Fruit fly (Drosophila melanogaster) whole organism, prepupa: Measurements from ENCODE around the gene Rdh.

Source experiments
- Blimp-1 ChIP-seq: fragments of 200-800 bp; sonication (Bioruptor generic); optimal IDR thresholded peaks from 3 replicates; lab custom pipeline; 2017; ENCODE audit warnings: missing biosample characterization, missing genetic modification characterization, mild to moderate bottlenecking, moderate library complexity, missing genetic modification reagents
- CG10669 ChIP-seq: fragments of 200-800 bp; sonication (Bioruptor generic); optimal IDR thresholded peaks from 3 replicates; lab custom pipeline; 2018; ENCODE audit warnings: missing biosample characterization, mild to moderate bottlenecking, missing genetic modification characterization, moderate library complexity
- CG11762 ChIP-seq: fragments of 200-800 bp; sonication (Bioruptor generic); optimal IDR thresholded peaks from 3 replicates; lab custom pipeline; 2016; ENCODE audit warnings: missing biosample characterization, missing genetic modification characterization; ENCODE audit not compliant: insufficient read depth
- CG1621 ChIP-seq: fragments of 200-800 bp; sonication (Bioruptor generic); optimal IDR thresholded peaks from 3 replicates; lab custom pipeline; 2018; ENCODE audit warnings: missing biosample characterization, mild to moderate bottlenecking, missing genetic modification characterization
- CG16779 ChIP-seq: fragments of 200-800 bp; sonication (Bioruptor generic); optimal IDR thresholded peaks from 3 replicates; lab custom pipeline; 2017; ENCODE audit warnings: missing biosample characterization, mild to moderate bottlenecking, missing genetic modification characterization
- CG32006 ChIP-seq: fragments of 200-800 bp; sonication (Bioruptor generic); optimal IDR thresholded peaks from 3 replicates; lab custom pipeline; 2017; ENCODE audit warnings: missing biosample characterization, mild to moderate bottlenecking, missing genetic modification characterization
- CG34406 ChIP-seq: fragments of 200-800 bp; sonication (Bioruptor generic); optimal IDR thresholded peaks from 3 replicates; lab custom pipeline; 2016; ENCODE audit warnings: missing biosample characterization, missing genetic modification characterization
- CG3919 ChIP-seq: fragments of 200-800 bp; sonication (Bioruptor generic); optimal IDR thresholded peaks from 3 replicates; lab custom pipeline; 2016; ENCODE audit warnings: missing biosample characterization, missing genetic modification characterization
- CG6163 ChIP-seq: fragments of 200-800 bp; sonication (Bioruptor generic); IDR thresholded peaks from 3 replicates; pipeline ENCODE4 v1.3.6; 2022; ENCODE audit warnings: missing biosample characterization, missing genetic modification characterization
- CG6276 ChIP-seq: fragments of 200-800 bp; sonication (Bioruptor generic); optimal IDR thresholded peaks from 2 replicates; lab custom pipeline; 2017; ENCODE audit warnings: missing biosample characterization, mild to moderate bottlenecking, missing genetic modification characterization
- CG6792 ChIP-seq: fragments of 200-800 bp; sonication (Bioruptor generic); optimal IDR thresholded peaks from 3 replicates; lab custom pipeline; 2016; ENCODE audit warnings: missing biosample characterization, missing genetic modification characterization
- CG6808 ChIP-seq: fragments of 200-800 bp; sonication (Bioruptor generic); optimal IDR thresholded peaks from 3 replicates; lab custom pipeline; 2017; ENCODE audit warnings: missing biosample characterization, missing genetic modification characterization, mild to moderate bottlenecking, moderate library complexity, missing genetic modification reagents
- CG6854 ChIP-seq: fragments of 200-800 bp; sonication (Bioruptor generic); optimal IDR thresholded peaks from 2 replicates; lab custom pipeline; 2017; ENCODE audit warnings: missing biosample characterization, mild to moderate bottlenecking, missing genetic modification characterization
- CG7368 ChIP-seq: fragments of 200-800 bp; sonication (Bioruptor generic); optimal IDR thresholded peaks from 3 replicates; lab custom pipeline; 2016; ENCODE audit warnings: missing biosample characterization, missing genetic modification characterization
- CG8119 ChIP-seq: fragments of 200-800 bp; sonication (Bioruptor generic); IDR thresholded peaks from 3 replicates; pipeline ENCODE4 v1.3.6; 2022; ENCODE audit warnings: missing biosample characterization, missing genetic modification characterization
- CG8319 ChIP-seq: fragments of 200-800 bp; sonication (Bioruptor generic); optimal IDR thresholded peaks from 3 replicates; lab custom pipeline; 2016; ENCODE audit warnings: missing biosample characterization, missing genetic modification characterization
- CG8632 ChIP-seq: fragments of 200-800 bp; sonication (Bioruptor generic); optimal IDR thresholded peaks from 3 replicates; lab custom pipeline; 2016; ENCODE audit warnings: missing biosample characterization, missing genetic modification characterization
- CG9139 ChIP-seq: fragments of 200-800 bp; sonication (Bioruptor generic); optimal IDR thresholded peaks from 3 replicates; lab custom pipeline; 2017; ENCODE audit warnings: missing biosample characterization, mild to moderate bottlenecking, missing genetic modification characterization
- Eip78C ChIP-seq: fragments of 200-800 bp; sonication (Bioruptor generic); peaks from one replicate; lab custom pipeline; 2016; ENCODE audit warnings: missing biosample characterization, missing genetic modification characterization
- Ets21C ChIP-seq: fragments of 200-800 bp; sonication (Bioruptor generic); optimal IDR thresholded peaks from 3 replicates; lab custom pipeline; 2016; ENCODE audit warnings: missing biosample characterization, missing genetic modification characterization
- Hr38 ChIP-seq: sonication (Bioruptor generic); optimal IDR thresholded peaks from 2 replicates; lab custom pipeline; 2016; ENCODE audit warnings: missing biosample characterization, missing genetic modification characterization
- Hr39 ChIP-seq: fragments of 200-800 bp; sonication (Bioruptor generic); optimal IDR thresholded peaks from 2 replicates; lab custom pipeline; 2016; ENCODE audit warnings: missing biosample characterization, missing genetic modification characterization
- Hr4 ChIP-seq: fragments of 200-800 bp; sonication (Bioruptor generic); optimal IDR thresholded peaks from 3 replicates; lab custom pipeline; 2016; ENCODE audit warnings: missing biosample characterization, missing genetic modification characterization
- OdsH ChIP-seq: fragments of 200-800 bp; sonication (Bioruptor generic); optimal IDR thresholded peaks from 3 replicates; lab custom pipeline; 2016; ENCODE audit warnings: missing biosample characterization, missing genetic modification characterization
- Smox ChIP-seq: fragments of 200-800 bp; sonication (Bioruptor generic); optimal IDR thresholded peaks from 3 replicates; lab custom pipeline; 2016; ENCODE audit warnings: missing biosample characterization, missing genetic modification characterization
- Sox14 ChIP-seq: fragments of 200-800 bp; sonication (Bioruptor generic); optimal IDR thresholded peaks from 3 replicates; lab custom pipeline; 2016; ENCODE audit warnings: missing biosample characterization, missing genetic modification characterization
- Sox15 ChIP-seq: fragments of 200-800 bp; sonication (Bioruptor generic); optimal IDR thresholded peaks from 3 replicates; lab custom pipeline; 2016; ENCODE audit warnings: missing biosample characterization, missing genetic modification characterization
- achi ChIP-seq: fragments of 200-800 bp; sonication (Bioruptor generic); optimal IDR thresholded peaks from 3 replicates; lab custom pipeline; 2016; ENCODE audit warnings: missing biosample characterization, missing genetic modification characterization
- acj6 ChIP-seq: fragments of 200-800 bp; sonication (Bioruptor generic); optimal IDR thresholded peaks from 3 replicates; lab custom pipeline; 2016; ENCODE audit warnings: missing biosample characterization, missing genetic modification characterization
- dsx ChIP-seq: fragments of 200-800 bp; optimal IDR thresholded peaks from 3 replicates; lab custom pipeline; 2019; ENCODE audit warnings: missing biosample characterization, mild to moderate bottlenecking, missing genetic modification characterization, moderate library complexity; ENCODE audit not compliant: poor library complexity, severe bottlenecking
- eg ChIP-seq: fragments of 200-800 bp; sonication (Bioruptor generic); IDR thresholded peaks from 3 replicates; pipeline ENCODE4 v1.3.6; 2022; ENCODE audit warnings: missing biosample characterization, missing genetic modification characterization
- fd59A ChIP-seq: fragments of 200-800 bp; sonication (Bioruptor generic); optimal IDR thresholded peaks from 2 replicates; lab custom pipeline; 2017; ENCODE audit warnings: missing biosample characterization, mild to moderate bottlenecking, missing genetic modification characterization, missing genetic modification reagents
- fd85E ChIP-seq: fragments of 200-800 bp; sonication (Bioruptor generic); optimal IDR thresholded peaks from 3 replicates; lab custom pipeline; 2016; ENCODE audit warnings: missing biosample characterization, missing genetic modification characterization
- net ChIP-seq: fragments of 200-800 bp; sonication (Bioruptor generic); optimal IDR thresholded peaks from 3 replicates; lab custom pipeline; 2016; ENCODE audit warnings: missing biosample characterization, missing genetic modification characterization
- salr ChIP-seq, 2 experiments: fragments of 200-800 bp; sonication (Bioruptor generic); optimal IDR thresholded peaks; 3 replicates each; lab custom pipeline; 2016 to 2018; ENCODE audit warnings: missing biosample characterization in 2 of 2, missing genetic modification characterization in 2 of 2, mild to moderate bottlenecking in 1 of 2
- ss ChIP-seq, 2 experiments: fragments of 200-800 bp; sonication (Bioruptor generic); optimal IDR thresholded peaks; 2 replicates in 1 of 2; 3 replicates in 1 of 2; lab custom pipeline; 2017 to 2018; ENCODE audit warnings: mild to moderate bottlenecking in 2 of 2, missing biosample characterization in 2 of 2, missing genetic modification characterization in 2 of 2, moderate library complexity in 1 of 2
- svp ChIP-seq: fragments of 200-800 bp; sonication (Bioruptor generic); peaks from one replicate; lab custom pipeline; 2016; ENCODE audit warnings: missing biosample characterization, missing genetic modification characterization
- topi ChIP-seq: fragments of 200-800 bp; sonication (Bioruptor generic); optimal IDR thresholded peaks from 3 replicates; lab custom pipeline; 2016; ENCODE audit warnings: missing biosample characterization, missing genetic modification characterization
- vri ChIP-seq: fragments of 200-800 bp; sonication (Bioruptor generic); optimal IDR thresholded peaks from 3 replicates; lab custom pipeline; 2016; ENCODE audit warnings: missing biosample characterization, mild to moderate bottlenecking, missing genetic modification characterization

The Rdh gene

dm6 chr3L:3863462-3863861 lies 38.2 kb downstream of the Rdh start (continued):
- TF ChIP-seq Sox14 (GFP tag; lab: Kevin White, UChicago) (peak; percentile 8), CG6276 (GFP tag; lab: Kevin White, UChicago) (no peak), Hr4 (GFP tag; lab: Kevin White, UChicago) (no peak), CG1621 (no peak), CG10669 (GFP tag; lab: Kevin White, UChicago) (no peak), svp (peak; percentile 62), eg (GFP tag; lab: Robert Waterston, UW) (no peak), Smox (peak; percentile 10), CG9139 (GFP tag; lab: Kevin White, UChicago) (no peak), CG34406 (GFP tag; lab: Kevin White, UChicago) (no peak), OdsH (GFP tag; lab: Kevin White, UChicago) (peak; percentile 11), topi (GFP tag; lab: Kevin White, UChicago) (peak; percentile 28), vri (no peak), CG32006 (GFP tag; lab: Kevin White, UChicago) (no peak), CG7368 (GFP tag; lab: Kevin White, UChicago) (no peak), Ets21C (GFP tag; lab: Kevin White, UChicago) (no peak), CG11762 (no peak), CG6792 (no peak), fd59A (GFP tag; lab: Kevin White, UChicago) (no peak), fd85E (GFP tag; lab: Kevin White, UChicago) (no peak), CG6854 (GFP tag; lab: Kevin White, UChicago) (no peak), CG8319 (GFP tag; lab: Kevin White, UChicago) (no peak), Sox15 (GFP tag; lab: Kevin White, UChicago) (no peak), Hr38 (GFP tag; lab: Kevin White, UChicago) (no peak), net (no peak), Hr39 (peak; percentile 9), CG8632 (GFP tag; lab: Kevin White, UChicago) (no peak), ss (GFP tag; optimal IDR thresholded peaks at IDR 0.05; lab: Kevin White, UChicago) (no peak), salr (GFP tag; optimal IDR thresholded peaks at IDR 0.05; lab: Kevin White, UChicago) (no peak), acj6 (GFP tag; lab: Kevin White, UChicago) (peak; percentile 13), CG6808 (no peak), Blimp-1 (no peak)
- TF ChIP-seq, all 60 proteins: peak for 18

- TF ChIP-seq fd59A (GFP tag; lab: Kevin White, UChicago), result no peak
- TF ChIP-seq CG1621, result no peak
- TF ChIP-seq CG3919 (GFP tag; lab: Kevin White, UChicago), result peak; percentile 7
- peak in 1 of 2 experiments; percentile 69 for TF ChIP-seq ss (GFP tag; optimal IDR thresholded peaks at IDR 0.05; lab: Kevin White, UChicago)
- TF ChIP-seq achi (GFP tag; lab: Kevin White, UChicago), result no peak
- no peak for TF ChIP-seq CG6163
- TF ChIP-seq Sox14 (GFP tag; lab: Kevin White, UChicago), result no peak
- no peak for TF ChIP-seq CG8119 (GFP tag; lab: Robert Waterston, UW)
- no peak for TF ChIP-seq CG16779 (tag; lab: Kevin White, UChicago)
- TF ChIP-seq CG8319 (GFP tag; lab: Kevin White, UChicago), result no peak
- TF ChIP-seq Eip78C (GFP tag; lab: Kevin White, UChicago), result peak; percentile 4
- no peak for TF ChIP-seq topi (GFP tag; lab: Kevin White, UChicago)
- TF ChIP-seq svp, result peak; percentile 51
- peak; percentile 29 for TF ChIP-seq dsx (GFP tag; lab: Kevin White, UChicago)
- TF ChIP-seq, all 60 proteins: peak for 5
These were observed 40.1 kb downstream of the Rdh start for dm6 chr3L:3865290-3865891.
